Worm (Caenorhabditis elegans) whole organism, L2 larva: ENCODE data around the gene F49F1.7.

Source experiments
- elt-1 ChIP-seq: fragments of 150-350 bp; optimal IDR thresholded peaks from 2 replicates; lab custom pipeline; 2014; ENCODE audit warnings: missing biosample characterization, missing genetic modification characterization
- lin-13 ChIP-seq: fragments of 150-350 bp; optimal IDR thresholded peaks from 2 replicates; lab custom pipeline; 2014; ENCODE audit warnings: missing biosample characterization, missing genetic modification reagents, missing genetic modification characterization
- mab-5 ChIP-seq: fragments of 150-350 bp; optimal IDR thresholded peaks from 2 replicates; lab custom pipeline; 2014; ENCODE audit warnings: missing biosample characterization, missing genetic modification characterization
- mdl-1 ChIP-seq, 2 experiments: fragments of 150-350 bp in 1 of 2; sonication (generic microtip) in 1 of 2; optimal IDR thresholded peaks; 2 replicates each; lab custom pipeline; 2017; ENCODE audit warnings: missing biosample characterization in 2 of 2, missing genetic modification characterization in 2 of 2
- nhr-77 ChIP-seq: fragments of 150-350 bp; optimal IDR thresholded peaks from 2 replicates; lab custom pipeline; 2014; ENCODE audit warnings: missing biosample characterization, missing genetic modification characterization
- skn-1 ChIP-seq: sonication (generic microtip); optimal IDR thresholded peaks from 2 replicates; lab custom pipeline; 2017; ENCODE audit warnings: missing biosample characterization, missing genetic modification characterization
- snpc-4 ChIP-seq: fragments of 150-350 bp; optimal IDR thresholded peaks from 2 replicates; lab custom pipeline; 2014; ENCODE audit warnings: missing biosample characterization, missing genetic modification characterization
- unc-55 ChIP-seq: fragments of 150-350 bp; sonication (generic microtip); optimal IDR thresholded peaks from 3 replicates; lab custom pipeline; 2014; ENCODE audit warnings: missing biosample characterization, missing genetic modification reagents, missing genetic modification characterization
- zag-1 ChIP-seq: fragments of 150-350 bp; optimal IDR thresholded peaks from 2 replicates; lab custom pipeline; 2014; ENCODE audit warnings: missing biosample characterization, missing genetic modification characterization

DNA sequence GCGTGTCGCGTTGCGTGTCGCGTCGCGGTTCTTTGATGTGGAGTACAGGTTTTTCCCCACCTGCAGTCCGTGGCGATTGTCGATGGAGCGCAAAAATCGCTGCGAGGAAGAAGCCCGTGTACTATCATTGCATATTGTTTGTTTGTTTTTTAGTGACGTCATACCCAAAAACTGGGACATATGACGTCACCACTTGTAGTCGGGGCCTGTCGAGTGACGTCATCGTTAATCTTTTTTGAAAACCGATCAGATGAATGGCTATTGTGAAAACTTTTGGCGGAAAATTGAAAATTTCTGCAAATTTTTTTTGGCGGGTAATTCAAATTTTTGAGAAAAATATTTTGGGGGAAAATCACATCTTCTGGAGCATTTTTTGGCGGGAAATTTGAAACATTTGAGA lies 41.7 kb upstream of the F49F1.7 start:
- no peak for TF ChIP-seq unc-55 (GFP tag; lab: Kevin White, UChicago)
- TF ChIP-seq lin-13: no peak
- no peak for TF ChIP-seq nhr-77 (tag; lab: Kevin White, UChicago)
- TF ChIP-seq mdl-1 (tag; optimal IDR thresholded peaks at IDR 0.05; lab: Kevin White, UChicago): no peak
- TF ChIP-seq mab-5 (tag; lab: Kevin White, UChicago): no peak
- TF ChIP-seq skn-1: no peak
- no peak for TF ChIP-seq snpc-4 (tag; lab: Kevin White, UChicago)
- no peak for TF ChIP-seq elt-1 (tag; lab: Kevin White, UChicago)
- TF ChIP-seq zag-1 (tag; lab: Kevin White, UChicago): no peak
